Worm (Caenorhabditis elegans) whole organism, L3 larva: ENCODE measurements around the gene acr-3.

Experiments
- aly-2 ChIP-seq: fragments of 150-350 bp; optimal IDR thresholded peaks from 2 replicates; lab custom pipeline; 2014; ENCODE audit warnings: missing biosample characterization, missing genetic modification characterization
- mdl-1 ChIP-seq: fragments of 150-350 bp; optimal IDR thresholded peaks from 2 replicates; lab custom pipeline; 2014; ENCODE audit warnings: missing biosample characterization, missing genetic modification characterization
- nhr-12 ChIP-seq: fragments of 150-350 bp; optimal IDR thresholded peaks from 2 replicates; lab custom pipeline; 2014; ENCODE audit warnings: missing biosample characterization, missing genetic modification characterization
- nhr-28 ChIP-seq: fragments of 150-350 bp; optimal IDR thresholded peaks from 2 replicates; lab custom pipeline; 2014; ENCODE audit warnings: missing biosample characterization, missing genetic modification characterization
- nhr-43 ChIP-seq: sonication (generic microtip); optimal IDR thresholded peaks from 2 replicates; lab custom pipeline; 2016; ENCODE audit warnings: mild to moderate bottlenecking, missing genetic modification characterization, missing compliant biosample characterization; ENCODE audit not compliant: poor library complexity, severe bottlenecking
- nhr-76 ChIP-seq: fragments of 150-350 bp; sonication (generic microtip); optimal IDR thresholded peaks from 5 replicates; lab custom pipeline; 2014; ENCODE audit warnings: missing biosample characterization, missing genetic modification characterization
- pha-4 ChIP-seq: fragments of 150-350 bp; optimal IDR thresholded peaks from 2 replicates; lab custom pipeline; 2014; ENCODE audit warnings: missing biosample characterization, missing genetic modification reagents, missing genetic modification characterization
- pqm-1 ChIP-seq: fragments of 150-350 bp; optimal IDR thresholded peaks from 2 replicates; lab custom pipeline; 2017; ENCODE audit warnings: missing biosample characterization, missing genetic modification characterization, inconsistent platforms
- snpc-4 ChIP-seq: fragments of 150-350 bp; optimal IDR thresholded peaks from 2 replicates; lab custom pipeline; 2014; ENCODE audit warnings: missing biosample characterization, missing genetic modification characterization
- unc-62 ChIP-seq: fragments of 150-350 bp; sonication (generic microtip); optimal IDR thresholded peaks from 4 replicates; lab custom pipeline; 2014; ENCODE audit warnings: missing biosample characterization, missing genetic modification reagents, missing genetic modification characterization
- ztf-11 ChIP-seq: fragments of 150-350 bp; optimal IDR thresholded peaks from 2 replicates; lab custom pipeline; 2014; ENCODE audit warnings: missing biosample characterization, missing genetic modification characterization

- TF ChIP-seq nhr-28 (tag; lab: Kevin White, UChicago) (no peak), nhr-12 (tag; lab: Kevin White, UChicago) (no peak), nhr-43 (no peak), mdl-1 (tag; lab: Kevin White, UChicago) (no peak), pqm-1 (tag; lab: Kevin White, UChicago) (no peak), ztf-11 (tag; lab: Kevin White, UChicago) (no peak), pha-4 (tag; lab: Kevin White, UChicago) (no peak), snpc-4 (no peak), nhr-76 (tag; lab: Kevin White, UChicago) (no peak), unc-62 (GFP tag; lab: Kevin White, UChicago) (no peak), aly-2 (tag; lab: Kevin White, UChicago) (no peak)
Measured at ce11 chrX:6671717-6672116, 37.6 kb upstream of the acr-3 start.
